Fruit fly (Drosophila melanogaster) S2 (cell line): ENCODE results near the gene verm.

Experiments
- CG8478 ChIP-seq: fragments of >200 bp; optimal IDR thresholded peaks from 2 replicates; lab custom pipeline; 2018
- CTCF ChIP-seq, 2 experiments: fragments of >200 bp; optimal IDR thresholded peaks; 2 replicates each; lab custom pipeline; 2018

dm6 chr3L:19697395-19697978, 2.4 kb upstream of the verm start:
- TF ChIP-seq CTCF (optimal IDR thresholded peaks at IDR 0.05; lab: Kevin White, UChicago) (no peak), CG8478 (no peak)
